Worm (Caenorhabditis elegans): ENCODE measurements around the gene C27D9.1.

DNA sequence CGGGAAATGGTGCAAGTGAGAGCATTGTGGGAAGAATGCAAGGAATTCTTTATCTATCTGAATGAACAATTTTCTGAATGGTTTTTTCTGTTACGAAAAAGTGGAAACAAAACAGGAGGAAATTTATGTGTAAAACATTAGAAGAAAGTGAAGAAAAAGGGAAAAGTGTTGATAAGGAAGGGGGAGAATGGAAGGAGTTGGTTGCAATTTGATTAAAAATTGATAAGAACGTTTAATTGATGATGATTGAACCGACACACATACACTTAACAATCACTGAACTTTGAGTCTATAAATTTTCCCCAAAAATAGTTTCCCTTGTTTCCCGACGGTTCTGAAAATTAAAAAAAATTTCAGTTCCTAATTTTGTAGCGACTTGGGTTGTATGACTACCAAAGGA, 49.7 kb downstream of the C27D9.1 start:
- TF ChIP-seq flt-1 (GFP tag; IDR thresholded peaks at IDR 0.05): no peak
- TF ChIP-seq ama-1 (optimal IDR thresholded peaks at IDR 0.05): no peak
- no peak for TF ChIP-seq B0310.2 (tag; optimal IDR thresholded peaks at IDR 0.05)
- TF ChIP-seq hnd-1 (tag; optimal IDR thresholded peaks at IDR 0.05): no peak
